Worm (Caenorhabditis elegans) whole organism, late embryonic: ENCODE measurements around the gene vkmt-1.
A peak's percentile ranks its signal among the peaks of the same experiment; 100 is the strongest.

Experiments used
- C38D4.7 ChIP-seq: fragments of 200-800 bp; sonication (Bioruptor generic); optimal IDR thresholded peaks from 2 replicates; lab custom pipeline; 2018; ENCODE audit warnings: mild to moderate bottlenecking, missing genetic modification characterization, moderate library complexity, missing compliant biosample characterization
- F13H6.1 ChIP-seq: sonication (generic microtip); optimal IDR thresholded peaks from 2 replicates; lab custom pipeline; 2016; ENCODE audit warnings: missing genetic modification characterization, missing compliant biosample characterization
- K02D7.2 ChIP-seq: sonication (generic microtip); optimal IDR thresholded peaks from 2 replicates; lab custom pipeline; 2017; ENCODE audit warnings: mild to moderate bottlenecking, missing genetic modification characterization, missing compliant biosample characterization
- K09A11.1 ChIP-seq: sonication (generic microtip); optimal IDR thresholded peaks from 2 replicates; lab custom pipeline; 2017; ENCODE audit warnings: antibody characterized with exemption, mild to moderate bottlenecking, missing genetic modification characterization, missing compliant biosample characterization; ENCODE audit not compliant: insufficient read depth
- T23F11.4 ChIP-seq: fragments of 200-800 bp; sonication (Bioruptor generic); optimal IDR thresholded peaks from 2 replicates; lab custom pipeline; 2018; ENCODE audit warnings: mild to moderate bottlenecking, missing genetic modification characterization, missing compliant biosample characterization
- ama-1 ChIP-seq: fragments of 150-350 bp; optimal IDR thresholded peaks from 2 replicates; lab custom pipeline; 2014
- ceh-18 ChIP-seq: sonication (generic microtip); optimal IDR thresholded peaks from 2 replicates; lab custom pipeline; 2016; ENCODE audit warnings: missing genetic modification characterization, missing compliant biosample characterization
- ceh-19 ChIP-seq: fragments of 200-800 bp; sonication (Bioruptor generic); optimal IDR thresholded peaks from 2 replicates; lab custom pipeline; 2018; ENCODE audit warnings: mild to moderate bottlenecking, missing genetic modification characterization, missing compliant biosample characterization
- ceh-2 ChIP-seq: sonication (generic microtip); optimal IDR thresholded peaks from 2 replicates; lab custom pipeline; 2016; ENCODE audit warnings: missing genotype, missing genetic modification characterization, missing compliant biosample characterization
- ceh-24 ChIP-seq: sonication (generic microtip); optimal IDR thresholded peaks from 2 replicates; lab custom pipeline; 2016; ENCODE audit warnings: mild to moderate bottlenecking, missing genetic modification characterization, missing compliant biosample characterization
- ceh-31 ChIP-seq: sonication (generic microtip); optimal IDR thresholded peaks from 2 replicates; lab custom pipeline; 2016; ENCODE audit warnings: missing genetic modification characterization, missing compliant biosample characterization
- ceh-34 ChIP-seq: sonication (generic microtip); optimal IDR thresholded peaks from 2 replicates; lab custom pipeline; 2016; ENCODE audit warnings: mild to moderate bottlenecking, missing genetic modification characterization, missing compliant biosample characterization
- ceh-48 ChIP-seq: sonication (generic microtip); optimal IDR thresholded peaks from 2 replicates; lab custom pipeline; 2016; ENCODE audit warnings: missing genetic modification characterization, inconsistent platforms, missing compliant biosample characterization
- ceh-9 ChIP-seq: sonication (generic microtip); optimal IDR thresholded peaks from 2 replicates; lab custom pipeline; 2016; ENCODE audit warnings: mild to moderate bottlenecking, missing genetic modification characterization, inconsistent platforms, missing compliant biosample characterization
- elt-2 ChIP-seq: sonication (generic microtip); optimal IDR thresholded peaks from 2 replicates; lab custom pipeline; 2016; ENCODE audit warnings: missing genetic modification reagents, missing genetic modification characterization, missing compliant biosample characterization
- ets-4 ChIP-seq: sonication (generic microtip); optimal IDR thresholded peaks from 2 replicates; lab custom pipeline; 2016; ENCODE audit warnings: missing genetic modification characterization, missing compliant biosample characterization
- fax-1 ChIP-seq: sonication (generic microtip); optimal IDR thresholded peaks from 2 replicates; lab custom pipeline; 2016; ENCODE audit warnings: missing genotype, missing genetic modification characterization, missing compliant biosample characterization
- fkh-6 ChIP-seq: sonication (generic microtip); optimal IDR thresholded peaks from 2 replicates; lab custom pipeline; 2016; ENCODE audit warnings: missing genetic modification characterization, missing compliant biosample characterization
- hlh-15 ChIP-seq: sonication (generic microtip); optimal IDR thresholded peaks from 2 replicates; lab custom pipeline; 2016; ENCODE audit warnings: missing genetic modification characterization, missing compliant biosample characterization
- hlh-30 ChIP-seq: sonication (generic microtip); optimal IDR thresholded peaks from 2 replicates; lab custom pipeline; 2017; ENCODE audit warnings: antibody characterized with exemption, missing genetic modification characterization, missing compliant biosample characterization; ENCODE audit not compliant: insufficient read depth
- hlh-8 ChIP-seq: sonication (generic microtip); optimal IDR thresholded peaks from 2 replicates; lab custom pipeline; 2016; ENCODE audit warnings: missing genotype, missing genetic modification characterization, missing compliant biosample characterization
- lim-6 ChIP-seq: sonication (generic microtip); optimal IDR thresholded peaks from 2 replicates; lab custom pipeline; 2016; ENCODE audit warnings: missing genetic modification characterization, missing compliant biosample characterization
- lin-11 ChIP-seq: fragments of 200-800 bp; sonication (Bioruptor generic); optimal IDR thresholded peaks from 2 replicates; lab custom pipeline; 2018; ENCODE audit warnings: mild to moderate bottlenecking, missing genetic modification characterization, missing compliant biosample characterization
- madf-2 ChIP-seq: sonication (generic microtip); optimal IDR thresholded peaks from 2 replicates; lab custom pipeline; 2017; ENCODE audit warnings: missing genetic modification characterization, missing compliant biosample characterization
- nfya-1 ChIP-seq: sonication (generic microtip); optimal IDR thresholded peaks from 2 replicates; lab custom pipeline; 2017; ENCODE audit warnings: missing genetic modification characterization, mild to moderate bottlenecking, missing compliant biosample characterization, antibody characterized with exemption, moderate library complexity
- nhr-11 ChIP-seq: fragments of 150-350 bp; optimal IDR thresholded peaks from 2 replicates; lab custom pipeline; 2014; ENCODE audit warnings: missing biosample characterization, missing genetic modification characterization
- npax-4 ChIP-seq: sonication (generic microtip); optimal IDR thresholded peaks from 2 replicates; lab custom pipeline; 2016; ENCODE audit warnings: missing genetic modification characterization, missing compliant biosample characterization
- pax-1 ChIP-seq: fragments of 150-350 bp; optimal IDR thresholded peaks from 2 replicates; lab custom pipeline; 2014; ENCODE audit warnings: missing biosample characterization, missing genetic modification characterization
- pqm-1 ChIP-seq: sonication (generic microtip); optimal IDR thresholded peaks from 2 replicates; lab custom pipeline; 2016; ENCODE audit warnings: missing genetic modification characterization, missing compliant biosample characterization
- pros-1 ChIP-seq: fragments of 150-350 bp; optimal IDR thresholded peaks from 2 replicates; lab custom pipeline; 2014; ENCODE audit warnings: missing biosample characterization, missing genetic modification reagents, missing genetic modification characterization
- sox-2 ChIP-seq: fragments of 200-800 bp; sonication (Bioruptor generic); IDR thresholded peaks from 2 replicates; pipeline ENCODE4 v1.3.6; 2022; ENCODE audit warnings: missing genetic modification reagents, missing genetic modification characterization, missing compliant biosample characterization
- tbx-2 ChIP-seq: sonication (generic microtip); optimal IDR thresholded peaks from 2 replicates; lab custom pipeline; 2016; ENCODE audit warnings: missing genetic modification characterization, missing compliant biosample characterization
- ttx-3 ChIP-seq: sonication (generic microtip); optimal IDR thresholded peaks from 2 replicates; lab custom pipeline; 2016; ENCODE audit warnings: missing genetic modification reagents, missing genetic modification characterization, missing compliant biosample characterization
- unc-3 ChIP-seq, 2 experiments: fragments of 200-800 bp in 1 of 2; sonication (Bioruptor generic) in 1 of 2; sonication (generic microtip) in 1 of 2; conservative IDR thresholded peaks in 1 of 2; optimal IDR thresholded peaks in 1 of 2; 2 replicates each; pipeline versions ENCODE4 v1.3.6 to Lab custom; 2016 to 2022; ENCODE audit warnings: missing compliant biosample characterization in 2 of 2, missing genetic modification characterization in 2 of 2, missing genetic modification reagents in 1 of 2
- unc-42 ChIP-seq: sonication (generic microtip); optimal IDR thresholded peaks from 2 replicates; lab custom pipeline; 2016; ENCODE audit warnings: missing genotype, missing genetic modification characterization, missing compliant biosample characterization
- unc-55 ChIP-seq: sonication (generic microtip); optimal IDR thresholded peaks from 2 replicates; lab custom pipeline; 2017; ENCODE audit warnings: missing biosample characterization, missing genetic modification reagents, missing genetic modification characterization
- zip-5 ChIP-seq: sonication (generic microtip); optimal IDR thresholded peaks from 2 replicates; lab custom pipeline; 2016; ENCODE audit warnings: missing genetic modification characterization, missing compliant biosample characterization

Gene vkmt-1

DNA sequence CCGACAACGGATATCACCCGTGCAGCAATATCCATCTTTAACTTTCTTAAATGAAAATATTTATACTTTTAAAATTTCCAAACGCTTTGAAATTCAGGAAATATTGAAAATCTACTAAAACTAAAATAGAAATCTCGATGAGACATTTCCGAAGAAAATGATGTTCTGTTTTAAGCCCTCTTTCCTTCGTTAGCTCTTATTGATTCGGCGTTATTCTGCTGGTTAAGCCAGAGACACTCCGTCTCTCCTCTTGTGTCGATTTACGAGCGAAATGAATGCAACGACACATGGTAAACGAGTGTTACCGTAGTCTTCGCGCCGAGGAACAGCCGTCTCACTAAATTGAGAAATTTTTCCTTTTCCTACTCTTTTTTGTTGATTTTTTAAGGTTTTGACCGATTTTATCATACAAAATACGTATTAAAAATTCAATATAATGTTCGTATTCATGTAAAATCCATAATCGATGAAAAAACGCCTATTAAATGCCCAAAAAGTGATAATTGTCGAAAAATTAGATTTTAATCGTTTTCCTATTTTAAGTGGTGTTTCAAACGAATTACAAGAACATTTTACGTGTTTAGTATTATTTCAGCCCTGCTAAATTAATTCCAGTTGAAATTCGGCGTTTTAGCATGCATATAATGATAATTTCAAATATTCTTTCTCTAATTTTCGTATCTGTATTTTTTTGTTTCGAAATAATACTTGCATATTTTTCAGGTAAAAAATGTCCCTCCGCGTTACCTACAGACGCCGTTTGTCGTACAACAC is 10.1 kb upstream of the vkmt-1 start, which contains the start of the genes ppm-1.H and rpl-34:
ppm-1.H (minus strand) TSS at position 51 of the 774 bp plus-strand sequence.
rpl-34 (plus strand) TSS at position 724 of the 774 bp plus-strand sequence.
- TF ChIP-seq zip-5 (tag; lab: Kevin White, UChicago) (peak; percentile 39), ceh-18 (peak; percentile 21), unc-42 (tag; lab: Kevin White, UChicago) (peak; percentile 57), hlh-8 (tag; lab: Kevin White, UChicago) (peak; percentile 34), nfya-1 (tag; lab: Kevin White, UChicago) (peak; percentile 84), ttx-3 (tag; lab: Kevin White, UChicago) (peak; percentile 14), ceh-31 (tag; lab: Kevin White, UChicago) (peak; percentile 64), ceh-48 (tag; lab: Kevin White, UChicago) (peak; percentile 51), K09A11.1 (tag; lab: Kevin White, UChicago) (no peak), unc-55 (GFP tag; lab: Kevin White, UChicago) (peak; percentile 58), tbx-2 (tag; lab: Kevin White, UChicago) (peak; percentile 36), pax-1 (tag; lab: Kevin White, UChicago) (peak; percentile 50), ceh-34 (tag; lab: Kevin White, UChicago) (peak; percentile 39), ceh-19 (no peak), fkh-6 (no peak), hlh-30 (peak; percentile 33)

DNA sequence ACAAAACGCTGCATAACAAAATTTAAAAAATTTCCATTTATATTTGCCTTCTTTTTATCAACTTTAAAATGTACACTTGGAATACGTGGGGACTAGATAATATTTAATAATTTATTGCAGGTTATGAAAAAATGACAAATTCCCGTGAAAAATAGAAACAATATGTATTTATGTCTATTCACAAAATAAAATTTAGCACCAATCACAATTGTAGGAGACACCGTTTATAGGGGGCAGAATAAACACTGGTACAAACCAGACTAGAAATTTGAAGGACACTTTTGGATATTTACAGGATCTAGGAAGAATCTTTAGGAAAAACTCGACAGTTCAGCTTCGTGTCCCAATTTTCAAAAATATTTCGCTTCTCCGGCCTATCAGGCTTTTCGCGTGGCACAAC is 8.1 kb upstream of the vkmt-1 start, which contains the start of gene C42C1.3:
C42C1.3 (minus strand) TSS at position 101 of the 400 bp plus-strand sequence.
- no peak for TF ChIP-seq hlh-15 (tag; lab: Kevin White, UChicago)
- TF ChIP-seq fkh-6 = no peak
- TF ChIP-seq pros-1 (tag; lab: Kevin White, UChicago) = no peak
- TF ChIP-seq pqm-1 (tag; lab: Kevin White, UChicago) = no peak
- TF ChIP-seq unc-42 (tag; lab: Kevin White, UChicago) = no peak
- no peak for TF ChIP-seq C38D4.7 (GFP tag; lab: Kevin White, UChicago)
- no peak for TF ChIP-seq ets-4
- no peak for TF ChIP-seq madf-2
- TF ChIP-seq ceh-2 = no peak
- no peak for TF ChIP-seq npax-4 (tag; lab: Kevin White, UChicago)
- TF ChIP-seq fax-1 (tag; lab: Kevin White, UChicago) = no peak
- TF ChIP-seq, all 69 proteins: peak for 0

DNA sequence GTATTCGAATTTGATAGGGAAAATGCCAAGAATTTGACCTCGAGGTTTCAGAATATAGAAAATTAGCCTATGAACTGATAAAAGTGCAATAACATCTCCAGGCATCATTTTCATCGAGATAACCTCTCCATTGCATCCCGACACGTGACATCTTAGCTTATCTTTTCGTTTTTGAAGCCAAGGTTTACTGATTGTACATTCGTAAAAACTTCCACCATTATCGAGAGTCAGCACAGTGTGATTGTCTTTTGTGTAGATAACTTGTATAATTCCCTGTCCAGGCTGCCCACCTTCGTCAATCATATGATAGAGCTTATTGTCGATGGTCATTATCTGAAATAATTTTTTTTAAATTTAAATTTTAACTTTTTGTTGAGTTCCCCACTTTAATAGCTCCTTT is 4.2 kb upstream of the vkmt-1 start:
- TF ChIP-seq nhr-11 (tag; lab: Kevin White, UChicago) (no peak), unc-3 (GFP tag; conservative IDR thresholded peaks at IDR 0.05; lab: Robert Waterston, UW) (no peak), unc-3 (tag; optimal IDR thresholded peaks at IDR 0.05; lab: Kevin White, UChicago) (no peak), fax-1 (tag; lab: Kevin White, UChicago) (no peak), hlh-8 (tag; lab: Kevin White, UChicago) (no peak), F13H6.1 (tag; lab: Kevin White, UChicago) (no peak), ceh-34 (tag; lab: Kevin White, UChicago) (no peak), ceh-2 (no peak), lin-11 (tag; lab: Kevin White, UChicago) (no peak), ceh-19 (no peak), unc-42 (tag; lab: Kevin White, UChicago) (no peak), hlh-30 (no peak), K09A11.1 (tag; lab: Kevin White, UChicago) (no peak), elt-2 (tag; lab: Kevin White, UChicago) (no peak), sox-2 (GFP tag; lab: Robert Waterston, UW) (no peak), ceh-24 (tag; lab: Kevin White, UChicago) (no peak), ceh-18 (no peak), ceh-9 (no peak)

DNA sequence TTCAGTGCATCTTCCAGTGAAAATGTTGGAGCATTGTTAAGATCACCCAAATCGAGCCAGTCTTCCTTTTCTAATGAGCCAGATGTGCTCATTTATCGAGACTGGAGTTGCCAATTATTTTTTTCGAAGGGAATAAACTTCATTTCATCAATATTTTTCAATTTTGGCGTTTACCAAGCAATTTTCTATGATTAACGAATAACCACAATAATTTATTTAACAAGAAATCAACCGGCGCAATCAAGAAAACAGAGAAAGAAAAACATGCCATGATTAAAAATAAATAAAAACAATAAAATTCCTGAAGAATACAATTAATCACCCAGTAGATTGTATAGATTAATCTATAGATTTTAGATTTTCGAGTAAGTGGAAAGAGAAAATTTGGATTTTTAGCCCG is 2.6 kb upstream of the vkmt-1 start, which contains the start of gene vps-8:
vps-8 (minus strand) TSS at position 101 of the 400 bp plus-strand sequence.
- TF ChIP-seq T23F11.4 (GFP tag; lab: Kevin White, UChicago) (no peak), ama-1 (lab: Kevin White, UChicago) (no peak), lim-6 (tag; lab: Kevin White, UChicago) (no peak), K02D7.2 (tag; lab: Kevin White, UChicago) (no peak)
